Fruit fly (Drosophila melanogaster) whole organism, embryonic: ENCODE data around the gene CG5087.
A peak's percentile ranks its signal among the peaks of the same experiment; 100 is the strongest.

Experiments used
- Abd-B ChIP-seq: fragments of 200-800 bp; sonication (Bioruptor generic); optimal IDR thresholded peaks from 2 replicates; lab custom pipeline; 2018; ENCODE audit warnings: missing biosample characterization, mild to moderate bottlenecking, missing genetic modification characterization, moderate library complexity
- Bgb ChIP-seq: fragments of 200-800 bp; sonication (Bioruptor generic); IDR thresholded peaks from 2 replicates; pipeline ENCODE4 v1.3.6; 2022; ENCODE audit warnings: missing biosample characterization, missing genetic modification characterization; ENCODE audit not compliant: partially characterized antibody
- CG11504 ChIP-seq: fragments of 200-800 bp; sonication (Bioruptor generic); optimal IDR thresholded peaks from 3 replicates; lab custom pipeline; 2019; ENCODE audit warnings: missing biosample characterization, mild to moderate bottlenecking, missing genetic modification characterization, moderate library complexity
- CG14050 ChIP-seq: fragments of 200-800 bp; sonication (Bioruptor generic); IDR thresholded peaks from 3 replicates; pipeline ENCODE4 v1.3.6; 2022; ENCODE audit warnings: missing biosample characterization, missing genetic modification characterization
- CG14860 ChIP-seq: fragments of 200-800 bp; sonication (Bioruptor generic); IDR thresholded peaks from 3 replicates; pipeline ENCODE4 v1.3.6; 2022; ENCODE audit warnings: missing biosample characterization, missing genetic modification characterization; ENCODE audit not compliant: partially characterized antibody
- CG15514 ChIP-seq: fragments of 200-800 bp; sonication (Bioruptor generic); optimal IDR thresholded peaks from 3 replicates; lab custom pipeline; 2017; ENCODE audit warnings: missing biosample characterization, missing genetic modification characterization, mild to moderate bottlenecking, moderate library complexity, missing genetic modification reagents
- CG1602 ChIP-seq: fragments of 200-800 bp; sonication (Bioruptor generic); optimal IDR thresholded peaks from 3 replicates; lab custom pipeline; 2016; ENCODE audit warnings: missing biosample characterization, missing genetic modification characterization
- CG16863 ChIP-seq: fragments of 200-800 bp; sonication (Bioruptor generic); optimal IDR thresholded peaks from 3 replicates; lab custom pipeline; 2016; ENCODE audit warnings: missing biosample characterization, missing genetic modification characterization
- CG17829 ChIP-seq: fragments of 200-800 bp; optimal IDR thresholded peaks from 2 replicates; lab custom pipeline; 2019; ENCODE audit warnings: missing biosample characterization, mild to moderate bottlenecking, missing genetic modification characterization, moderate library complexity
- CG1792 ChIP-seq: fragments of 200-800 bp; sonication (Bioruptor generic); optimal IDR thresholded peaks from 2 replicates; lab custom pipeline; 2016; ENCODE audit warnings: missing biosample characterization, missing genetic modification characterization
- CG3163 ChIP-seq: fragments of 200-800 bp; sonication (Bioruptor generic); optimal IDR thresholded peaks from 3 replicates; lab custom pipeline; 2016; ENCODE audit warnings: missing biosample characterization, missing genetic modification characterization
- CG4617 ChIP-seq: fragments of 200-800 bp; sonication (Bioruptor generic); optimal IDR thresholded peaks from 3 replicates; lab custom pipeline; 2016; ENCODE audit warnings: missing biosample characterization, missing genetic modification characterization, borderline replicate concordance
- CG4730 ChIP-seq: fragments of 200-800 bp; sonication (Bioruptor generic); IDR thresholded peaks from 2 replicates; pipeline ENCODE4 v1.3.6; 2022; ENCODE audit warnings: missing biosample characterization, missing genetic modification characterization
- CG5245 ChIP-seq: fragments of 200-800 bp; sonication (Bioruptor generic); optimal IDR thresholded peaks from 3 replicates; lab custom pipeline; 2016; ENCODE audit warnings: missing biosample characterization, missing genetic modification characterization
- CG6765 ChIP-seq: fragments of 200-800 bp; sonication (Bioruptor generic); optimal IDR thresholded peaks from 3 replicates; lab custom pipeline; 2017; ENCODE audit warnings: missing biosample characterization, mild to moderate bottlenecking, missing genetic modification characterization
- CG7987 ChIP-seq: fragments of 200-800 bp; sonication (Bioruptor generic); optimal IDR thresholded peaks from 2 replicates; lab custom pipeline; 2018; ENCODE audit warnings: missing biosample characterization, mild to moderate bottlenecking, missing genetic modification characterization, moderate library complexity
- CG9437 ChIP-seq: fragments of 200-800 bp; sonication (Bioruptor generic); optimal IDR thresholded peaks from 2 replicates; lab custom pipeline; 2018; ENCODE audit warnings: missing biosample characterization, mild to moderate bottlenecking, missing genetic modification characterization
- CG9817 ChIP-seq: fragments of 200-800 bp; sonication (Bioruptor generic); optimal IDR thresholded peaks from 2 replicates; lab custom pipeline; 2018; ENCODE audit warnings: missing biosample characterization, mild to moderate bottlenecking, missing genetic modification characterization, moderate library complexity
- Doc2 ChIP-seq: fragments of 200-800 bp; sonication (Bioruptor generic); IDR thresholded peaks from 2 replicates; pipeline ENCODE4 v1.3.6; 2022; ENCODE audit warnings: missing biosample characterization, missing genetic modification characterization
- Fer2 ChIP-seq: fragments of 200-800 bp; sonication (Bioruptor generic); optimal IDR thresholded peaks from 2 replicates; lab custom pipeline; 2018; ENCODE audit warnings: missing biosample characterization, mild to moderate bottlenecking, missing genetic modification characterization, moderate library complexity
- GATAe ChIP-seq: fragments of 200-800 bp; sonication (Bioruptor generic); conservative IDR thresholded peaks from 2 replicates; pipeline ENCODE4 v1.3.6; 2022; ENCODE audit warnings: missing biosample characterization, missing genetic modification characterization
- Hr3 ChIP-seq: fragments of 200-800 bp; sonication (Bioruptor generic); optimal IDR thresholded peaks from 3 replicates; lab custom pipeline; 2016; ENCODE audit warnings: missing biosample characterization, missing genetic modification characterization
- Hr78 ChIP-seq, 2 experiments: fragments of 200-800 bp in 1 of 2; fragments of >200 bp in 1 of 2; sonication (Bioruptor generic) in 1 of 2; optimal IDR thresholded peaks; 2 replicates each; lab custom pipeline; 2017 to 2019; ENCODE audit warnings: missing biosample characterization in 2 of 2, missing genetic modification characterization in 2 of 2, mild to moderate bottlenecking in 1 of 2, moderate library complexity in 1 of 2
- Lhr ChIP-seq: fragments of 200-800 bp; sonication (Bioruptor generic); optimal IDR thresholded peaks from 3 replicates; lab custom pipeline; 2017; ENCODE audit warnings: mild to moderate bottlenecking, missing biosample characterization, missing genetic modification reagents, missing genetic modification characterization
- MESR4 ChIP-seq: fragments of 200-800 bp; sonication (Bioruptor generic); optimal IDR thresholded peaks from 2 replicates; lab custom pipeline; 2018; ENCODE audit warnings: missing biosample characterization, mild to moderate bottlenecking, missing genetic modification characterization, moderate library complexity
- MTF-1 ChIP-seq: fragments of 200-800 bp; sonication (Bioruptor generic); optimal IDR thresholded peaks from 2 replicates; lab custom pipeline; 2018; ENCODE audit warnings: missing biosample characterization, mild to moderate bottlenecking, missing genetic modification characterization, borderline replicate concordance
- Max ChIP-seq: fragments of 200-800 bp; sonication (Bioruptor generic); optimal IDR thresholded peaks from 2 replicates; lab custom pipeline; 2016; ENCODE audit warnings: missing biosample characterization, mild to moderate bottlenecking, missing genetic modification characterization
- Pdp1 ChIP-seq, 2 experiments: fragments of 200-800 bp; sonication (Bioruptor generic); optimal IDR thresholded peaks; 3 replicates each; lab custom pipeline; 2016; ENCODE audit warnings: missing biosample characterization in 2 of 2, missing genetic modification characterization in 2 of 2, mild to moderate bottlenecking in 1 of 2, moderate library complexity in 1 of 2
- Sry-β ChIP-seq: fragments of 200-800 bp; sonication (Bioruptor generic); optimal IDR thresholded peaks from 2 replicates; lab custom pipeline; 2018; ENCODE audit warnings: missing biosample characterization, mild to moderate bottlenecking, missing genetic modification characterization, moderate library complexity
- TFAM ChIP-seq: fragments of 200-800 bp; sonication (Bioruptor generic); optimal IDR thresholded peaks from 2 replicates; lab custom pipeline; 2017; ENCODE audit warnings: missing biosample characterization, missing genetic modification characterization, inconsistent platforms
- ac ChIP-seq: fragments of 200-800 bp; sonication (Bioruptor generic); optimal IDR thresholded peaks from 3 replicates; lab custom pipeline; 2017; ENCODE audit warnings: missing biosample characterization, mild to moderate bottlenecking, missing genetic modification characterization
- amos ChIP-seq: fragments of 200-800 bp; sonication (Bioruptor generic); IDR thresholded peaks from 2 replicates; pipeline ENCODE4 v1.3.6; 2022; ENCODE audit warnings: missing biosample characterization, missing genetic modification characterization; ENCODE audit not compliant: partially characterized antibody
- bab2 ChIP-seq: fragments of 200-800 bp; sonication (Bioruptor generic); optimal IDR thresholded peaks from 2 replicates; lab custom pipeline; 2016; ENCODE audit warnings: missing biosample characterization, missing genetic modification characterization
- bbx ChIP-seq: fragments of 200-800 bp; sonication (Bioruptor generic); IDR thresholded peaks from 2 replicates; pipeline ENCODE4 v1.3.6; 2022; ENCODE audit warnings: missing biosample characterization, missing genetic modification characterization; ENCODE audit not compliant: partially characterized antibody
- ci ChIP-seq: fragments of 200-800 bp; sonication (Bioruptor generic); IDR thresholded peaks from 3 replicates; pipeline ENCODE4 v1.3.6; 2022; ENCODE audit warnings: missing biosample characterization, missing genetic modification characterization
- emc ChIP-seq: fragments of 200-800 bp; sonication (Bioruptor generic); optimal IDR thresholded peaks from 2 replicates; lab custom pipeline; 2016; ENCODE audit warnings: missing biosample characterization, missing genetic modification characterization
- hb ChIP-seq: fragments of 200-800 bp; sonication (Bioruptor generic); IDR thresholded peaks from 3 replicates; pipeline ENCODE4 v1.3.6; 2022; ENCODE audit warnings: missing biosample characterization, missing genetic modification characterization; ENCODE audit not compliant: partially characterized antibody
- her ChIP-seq: fragments of 200-800 bp; sonication (Bioruptor generic); optimal IDR thresholded peaks from 2 replicates; lab custom pipeline; 2016; ENCODE audit warnings: missing biosample characterization, missing genetic modification characterization
- jigr1 ChIP-seq: fragments of 200-800 bp; sonication (Bioruptor generic); IDR thresholded peaks from 3 replicates; pipeline ENCODE4 v1.3.6; 2022; ENCODE audit warnings: missing biosample characterization, missing genetic modification characterization
- pho ChIP-seq: fragments of 200-800 bp; sonication (Bioruptor generic); optimal IDR thresholded peaks from 2 replicates; lab custom pipeline; 2016; ENCODE audit warnings: missing biosample characterization, missing genetic modification characterization
- phol ChIP-seq: fragments of 200-800 bp; sonication (Bioruptor generic); optimal IDR thresholded peaks from 3 replicates; lab custom pipeline; 2018; ENCODE audit warnings: missing biosample characterization, mild to moderate bottlenecking, missing genetic modification characterization, moderate library complexity
- row ChIP-seq: fragments of 200-800 bp; sonication (Bioruptor generic); IDR thresholded peaks from 3 replicates; pipeline ENCODE4 v1.3.6; 2022; ENCODE audit warnings: missing biosample characterization, missing genetic modification characterization
- sug ChIP-seq: fragments of 200-800 bp; optimal IDR thresholded peaks from 2 replicates; lab custom pipeline; 2019; ENCODE audit warnings: missing biosample characterization, mild to moderate bottlenecking, missing genetic modification characterization, moderate library complexity
- tap ChIP-seq: fragments of 200-800 bp; optimal IDR thresholded peaks from 3 replicates; lab custom pipeline; 2019; ENCODE audit warnings: missing biosample characterization, mild to moderate bottlenecking, missing genetic modification characterization, moderate library complexity
- tx ChIP-seq: fragments of 200-800 bp; sonication (Bioruptor generic); optimal IDR thresholded peaks from 2 replicates; lab custom pipeline; 2016; ENCODE audit warnings: missing biosample characterization, missing genetic modification characterization
- wek ChIP-seq: fragments of 200-800 bp; sonication (Bioruptor generic); optimal IDR thresholded peaks from 3 replicates; lab custom pipeline; 2018; ENCODE audit warnings: missing biosample characterization, mild to moderate bottlenecking, missing genetic modification characterization, moderate library complexity
- z ChIP-seq: fragments of 200-800 bp; sonication (Bioruptor generic); IDR thresholded peaks from 3 replicates; pipeline ENCODE4 v1.3.6; 2022; ENCODE audit warnings: missing biosample characterization, missing genetic modification characterization

The CG5087 gene

DNA sequence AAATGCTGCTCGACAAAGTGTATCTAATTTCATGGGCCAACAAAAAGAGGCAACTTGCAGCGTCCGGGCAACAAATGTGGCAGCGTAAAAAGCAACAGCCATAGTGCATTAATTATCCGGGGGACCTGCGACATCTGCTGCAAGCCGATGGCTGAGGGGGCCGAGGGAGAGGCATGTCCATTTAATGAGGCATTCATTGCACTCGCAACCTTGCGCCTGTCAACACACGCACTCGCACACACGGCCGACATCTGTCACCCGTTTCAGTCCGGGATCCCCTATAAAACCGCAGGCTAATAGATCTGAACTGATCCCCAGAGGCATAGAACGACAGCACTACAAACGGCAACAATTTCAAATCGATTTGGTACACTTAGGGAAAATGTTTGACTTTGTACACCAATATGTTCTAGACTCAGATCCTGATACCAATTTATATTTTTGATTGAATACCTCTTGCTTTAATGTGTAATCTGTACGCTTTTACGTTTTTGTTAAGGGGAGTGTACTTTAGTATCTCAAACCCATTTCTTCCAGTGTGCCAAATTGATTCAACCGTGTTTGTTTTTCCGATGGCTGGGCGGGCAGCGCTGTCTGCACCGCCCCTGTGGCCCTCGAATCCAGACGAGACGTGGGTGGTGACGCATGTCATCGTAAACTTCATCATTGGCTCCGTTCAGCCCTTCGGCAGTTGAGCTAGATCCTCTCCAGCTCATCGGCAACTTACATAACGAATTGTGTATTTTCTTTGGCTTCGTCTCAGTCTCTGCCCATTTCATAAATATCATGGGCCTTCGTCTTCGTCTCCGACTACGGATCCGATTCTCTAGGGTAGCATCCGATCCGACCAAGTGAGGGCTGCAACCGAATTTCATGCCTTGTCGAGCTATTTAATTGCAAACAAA, 13.8 kb downstream of the CG5087 start (continued):
- no peak for TF ChIP-seq TFAM
- TF ChIP-seq CG14050 (GFP tag; lab: Robert Waterston, UW) = peak; percentile 15; the same call in 1 of the 3 replicates
- TF ChIP-seq pho (GFP tag; lab: Kevin White, UChicago) = no peak
- no peak for TF ChIP-seq Bgb (GFP tag; lab: Robert Waterston, UW)
- peak; percentile 86 for TF ChIP-seq Abd-B
- peak; percentile 90 for TF ChIP-seq bab2 (GFP tag; lab: Kevin White, UChicago)
- TF ChIP-seq tx = peak; percentile 55
- TF ChIP-seq ac (GFP tag; lab: Kevin White, UChicago) = peak; percentile 89
- TF ChIP-seq CG9437 = peak; percentile 34
- no peak for TF ChIP-seq MESR4 (GFP tag; lab: Kevin White, UChicago)
- no peak for TF ChIP-seq bbx
- peak; percentile 84 for TF ChIP-seq CG17829 (tag; lab: Kevin White, UChicago)
- peak; percentile 59 for TF ChIP-seq Hr3
- no peak for TF ChIP-seq tap (tag; lab: Kevin White, UChicago)
- TF ChIP-seq CG6765 (GFP tag; lab: Kevin White, UChicago) = no peak
- peak; percentile 14 for TF ChIP-seq CG4617 (GFP tag; lab: Kevin White, UChicago)
- TF ChIP-seq Lhr (GFP tag; lab: Kevin White, UChicago) = peak; percentile 36
- TF ChIP-seq Pdp1 (GFP tag; optimal IDR thresholded peaks at IDR 0.05; lab: Kevin White, UChicago) = peak; percentile 70 to 78
- no peak for TF ChIP-seq CG14860
- TF ChIP-seq row (GFP tag; lab: Robert Waterston, UW) = peak; percentile 87
- peak; percentile 66 for TF ChIP-seq CG1792
- peak; percentile 48; the same call in 1 of the 3 replicates for TF ChIP-seq z
- peak; percentile 21; the same call in 1 of the 2 replicates for TF ChIP-seq Doc2 (GFP tag; lab: Robert Waterston, UW)
- TF ChIP-seq phol (tag; lab: Kevin White, UChicago) = peak; percentile 82
- peak; percentile 59; the same call in 1 of the 3 replicates for TF ChIP-seq jigr1 (GFP tag; lab: Robert Waterston, UW)
- peak; percentile 68 for TF ChIP-seq CG4730
- peak; percentile 53 for TF ChIP-seq CG3163 (GFP tag; lab: Kevin White, UChicago)
- TF ChIP-seq hb (GFP tag; lab: Robert Waterston, UW) = no peak
- peak; percentile 92 for TF ChIP-seq ci (GFP tag; lab: Robert Waterston, UW)
- peak; percentile 67 for TF ChIP-seq CG11504 (tag; lab: Kevin White, UChicago)
- TF ChIP-seq amos (GFP tag; lab: Robert Waterston, UW) = no peak
- peak; percentile 9 for TF ChIP-seq CG9817 (tag; lab: Kevin White, UChicago)
- TF ChIP-seq CG15514 (GFP tag; lab: Kevin White, UChicago) = no peak
- peak; percentile 76 for TF ChIP-seq CG16863
- TF ChIP-seq Sry-β (GFP tag; lab: Kevin White, UChicago) = peak; percentile 20
- peak; percentile 67 for TF ChIP-seq CG5245 (GFP tag; lab: Kevin White, UChicago)
- TF ChIP-seq her (GFP tag; lab: Kevin White, UChicago) = peak; percentile 53
- TF ChIP-seq Fer2 (tag; lab: Kevin White, UChicago) = no peak
- no peak for TF ChIP-seq sug
- no peak for TF ChIP-seq GATAe (GFP tag; lab: Robert Waterston, UW)
- TF ChIP-seq CG1602 (GFP tag; lab: Kevin White, UChicago) = peak; percentile 66
- TF ChIP-seq Hr78 (GFP tag; optimal IDR thresholded peaks at IDR 0.05; lab: Kevin White, UChicago) = peak in 1 of 2 experiments; percentile 53
- TF ChIP-seq CG7987 (GFP tag; lab: Kevin White, UChicago) = no peak
- TF ChIP-seq Max (GFP tag; lab: Kevin White, UChicago) = peak; percentile 63
- TF ChIP-seq emc (GFP tag; lab: Kevin White, UChicago) = no peak
- no peak for TF ChIP-seq wek (GFP tag; lab: Kevin White, UChicago)
- TF ChIP-seq MTF-1 = peak; percentile 44
